Worm (Caenorhabditis elegans) whole organism, dauer: ENCODE results near the gene C49G7.12.

ENCODE experiments used
- unc-62 ChIP-seq: sonication (generic microtip); optimal IDR thresholded peaks from 2 replicates; lab custom pipeline; 2017; ENCODE audit warnings: missing biosample characterization, missing genetic modification reagents, missing genetic modification characterization

Gene C49G7.12

DNA sequence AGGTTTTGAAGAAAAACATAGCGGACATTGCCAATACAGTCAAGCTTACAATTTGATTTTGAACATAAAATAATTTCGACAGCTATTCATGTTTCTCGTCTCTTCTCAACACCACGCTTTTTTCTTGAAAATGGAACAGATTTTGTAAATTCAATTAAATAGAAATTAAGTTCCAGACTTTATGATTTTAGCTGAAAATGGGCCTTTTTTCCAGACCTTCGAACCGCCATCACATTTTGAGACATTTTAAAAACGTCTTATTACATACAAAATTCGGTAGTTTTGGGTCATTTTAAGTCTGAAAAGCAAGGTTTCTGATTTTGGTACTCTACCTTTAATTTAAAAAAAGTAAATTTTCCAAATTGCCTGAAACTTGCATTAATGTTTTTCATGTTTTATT is at the start of gene C49G7.12:
Gene C49G7.12, plus strand, starts transcription at position 301 of the 400 bp plus-strand sequence.
- TF ChIP-seq unc-62 (GFP tag; lab: Kevin White, UChicago), result no peak

- no peak for TF ChIP-seq unc-62 (GFP tag; lab: Kevin White, UChicago)
Observed at ce11 chrV:3989070-3989469, 49.1 kb upstream of the C49G7.12 start, which contains the start of gene nlp-27. nlp-27 (plus strand) TSS chrV:3989378.

DNA sequence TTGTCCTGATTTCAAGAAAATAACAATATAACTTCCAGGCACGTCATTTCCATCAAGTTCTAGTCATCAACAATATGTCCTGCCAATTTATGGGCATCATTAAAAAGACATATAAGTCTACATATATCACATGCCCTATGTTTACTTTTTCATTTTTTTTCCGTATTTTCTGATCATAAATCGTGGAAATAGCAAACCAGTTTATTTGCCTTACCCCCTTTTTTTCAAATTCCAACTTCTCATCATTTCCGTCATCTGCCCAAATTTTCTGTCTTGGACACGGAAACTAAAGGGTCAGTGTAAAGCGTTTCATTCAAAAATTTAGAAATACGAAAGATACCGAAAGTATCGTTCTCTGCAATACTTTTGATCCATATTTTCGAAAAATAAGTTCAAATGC is 45.9 kb upstream of the C49G7.12 start:
- TF ChIP-seq unc-62 (GFP tag; lab: Kevin White, UChicago), result no peak

ce11 chrV:3994048-3994447 is 44.2 kb upstream of the C49G7.12 start, which contains the start of gene K09D9.9:
K09D9.9 (minus strand) TSS chrV:3994148.
- TF ChIP-seq unc-62 (GFP tag; lab: Kevin White, UChicago), result no peak

DNA sequence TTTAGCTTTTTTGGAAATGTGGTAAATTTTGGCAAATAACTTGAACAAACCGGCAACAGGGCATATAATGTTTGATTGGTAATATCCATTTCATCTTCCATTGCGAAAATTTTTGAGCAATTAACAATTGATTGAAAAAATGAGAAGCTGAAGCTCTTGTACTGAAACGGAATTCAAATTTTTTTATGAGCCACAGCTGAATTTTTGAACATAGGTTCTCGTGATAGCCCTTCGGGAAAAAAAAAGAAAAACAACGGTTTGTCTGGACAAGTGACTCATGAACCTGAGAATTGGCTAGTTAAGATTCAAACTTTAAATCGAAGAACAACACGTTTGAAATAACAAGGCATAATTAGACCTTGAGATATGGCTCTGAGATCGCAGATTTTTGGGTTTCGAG is 42.4 kb upstream of the C49G7.12 start, which contains the start of gene srx-62:
Gene srx-62, minus strand, starts transcription at position 101 of the 400 bp plus-strand sequence.
- no peak for TF ChIP-seq unc-62 (GFP tag; lab: Kevin White, UChicago)

- no peak for TF ChIP-seq unc-62 (GFP tag; lab: Kevin White, UChicago)
Observed at ce11 chrV:4004577-4004976, 33.6 kb upstream of the C49G7.12 start.

DNA sequence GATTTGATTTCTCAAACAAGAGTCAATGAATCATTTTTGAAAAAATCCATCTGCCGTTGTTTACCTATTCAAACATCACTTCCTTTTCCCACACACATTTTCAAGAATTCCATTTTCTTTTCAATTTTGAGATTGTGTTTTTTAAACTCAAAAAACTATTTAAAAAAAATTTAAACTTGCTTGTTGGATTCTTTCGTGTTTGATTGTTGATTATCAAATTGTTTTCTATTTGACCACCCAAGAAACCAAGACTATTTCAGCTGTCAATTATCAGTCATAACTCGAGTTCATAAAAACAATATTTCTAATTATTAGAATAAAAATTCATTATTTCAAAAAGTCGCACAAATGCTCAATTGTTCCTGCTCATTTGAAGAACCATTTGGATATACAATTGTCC is 33.0 kb upstream of the C49G7.12 start, which contains the start of gene srh-8:
Gene srh-8, plus strand, starts transcription at position 301 of the 400 bp plus-strand sequence.
- TF ChIP-seq unc-62 (GFP tag; lab: Kevin White, UChicago), result no peak

- no peak for TF ChIP-seq unc-62 (GFP tag; lab: Kevin White, UChicago)
Observed at ce11 chrV:4007927-4008326, 30.3 kb upstream of the C49G7.12 start, which contains the start of gene srh-7. srh-7 (plus strand) TSS chrV:4008227.

DNA sequence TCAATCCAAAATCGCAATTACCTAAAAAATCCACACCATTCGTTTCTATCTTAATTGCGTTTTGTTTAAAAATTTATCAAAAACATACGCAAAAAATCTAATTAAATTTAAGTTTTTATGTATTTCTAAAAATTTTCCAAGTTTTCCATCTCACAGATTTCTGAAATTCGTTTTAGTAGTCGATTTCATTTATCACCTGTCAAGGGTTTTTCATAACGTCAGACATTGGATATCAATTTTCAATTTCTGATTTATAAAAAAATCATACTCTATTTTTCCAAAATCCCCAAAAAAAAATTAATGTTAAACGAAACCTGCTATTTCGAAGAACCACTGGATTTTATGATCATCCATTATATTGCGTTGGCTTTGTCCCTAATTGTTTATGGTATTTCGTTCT is 28.0 kb upstream of the C49G7.12 start, which contains the start of gene srh-4:
Gene srh-4, plus strand, starts transcription at position 301 of the 400 bp plus-strand sequence.
- TF ChIP-seq unc-62 (GFP tag; lab: Kevin White, UChicago), result no peak

DNA sequence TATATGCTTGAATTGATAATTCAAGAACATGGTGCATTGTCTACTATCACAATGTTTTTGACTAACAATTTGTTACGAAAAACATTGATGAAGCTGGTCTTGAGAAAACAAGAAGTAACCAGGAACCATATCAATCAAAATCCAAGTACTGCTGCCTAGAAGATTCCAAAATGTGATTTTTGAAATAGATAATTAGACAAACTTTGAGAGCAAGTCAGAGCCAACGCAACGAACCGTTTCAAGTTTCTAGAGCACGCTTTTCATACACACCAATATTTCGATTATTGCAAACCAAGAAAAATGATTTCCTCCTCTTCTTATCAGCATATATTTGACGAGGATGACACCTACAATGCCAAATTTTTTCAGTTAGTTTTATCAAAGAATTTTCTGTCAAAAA is 21.4 kb upstream of the C49G7.12 start, which contains the start of gene srw-89:
Gene srw-89, plus strand, starts transcription at position 301 of the 400 bp plus-strand sequence.
- TF ChIP-seq unc-62 (GFP tag; lab: Kevin White, UChicago), result no peak

- no peak for TF ChIP-seq unc-62 (GFP tag; lab: Kevin White, UChicago)
Observed at ce11 chrV:4018591-4018990, 19.6 kb upstream of the C49G7.12 start.

- TF ChIP-seq unc-62 (GFP tag; lab: Kevin White, UChicago), result no peak
Observed at ce11 chrV:4019188-4019587, 19.0 kb upstream of the C49G7.12 start, which contains the start of gene K09D9.3. K09D9.3 (plus strand) TSS chrV:4019488.

- no peak for TF ChIP-seq unc-62 (GFP tag; lab: Kevin White, UChicago)
Observed at ce11 chrV:4021776-4022175, 16.4 kb upstream of the C49G7.12 start, which contains the start of gene K09D9.14. K09D9.14 (minus strand) TSS chrV:4021876.

DNA sequence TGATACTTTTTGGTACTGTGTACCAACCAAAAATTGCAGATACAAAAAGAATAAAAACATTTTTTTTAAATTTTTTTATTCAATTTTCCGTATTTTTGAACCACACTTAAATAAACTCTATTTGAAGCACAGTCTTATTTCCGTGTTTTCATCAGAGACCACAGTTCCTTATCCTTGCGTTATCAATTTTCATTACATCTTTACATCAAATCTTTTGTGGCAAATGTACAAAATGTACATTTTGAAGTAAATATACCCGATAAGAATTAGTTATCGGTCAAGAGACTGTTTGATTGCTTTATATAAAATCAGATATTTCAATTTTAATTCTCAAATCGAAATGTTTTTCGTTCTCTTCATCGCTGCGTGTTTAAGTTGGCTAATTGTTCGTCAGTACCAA is 15.9 kb upstream of the C49G7.12 start, which contains the start of gene cyp-35A3:
Gene cyp-35A3, plus strand, starts transcription at position 301 of the 400 bp plus-strand sequence.
- TF ChIP-seq unc-62 (GFP tag; lab: Kevin White, UChicago), result no peak

DNA sequence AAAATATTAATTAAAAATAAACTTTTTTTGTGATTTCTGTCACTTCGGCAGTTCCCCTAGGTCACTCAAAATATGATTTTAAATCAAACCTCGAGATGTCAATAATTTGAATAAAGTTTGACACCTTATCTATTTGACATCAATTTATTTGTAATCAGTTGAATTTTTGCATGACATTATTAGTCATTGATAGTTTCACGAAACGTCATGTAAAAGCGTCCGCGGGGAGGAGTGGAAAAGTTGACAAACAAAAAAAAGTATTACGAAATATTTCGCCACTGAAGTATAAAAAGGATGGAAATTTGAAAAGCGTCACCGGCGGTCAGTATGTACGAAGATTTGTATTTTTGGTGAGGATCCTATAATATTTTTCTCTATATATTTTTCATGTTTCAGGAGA is 13.4 kb upstream of the C49G7.12 start, which contains the start of gene K09D9.1:
Gene K09D9.1, plus strand, starts transcription at position 271 of the 400 bp plus-strand sequence.
- no peak for TF ChIP-seq unc-62 (GFP tag; lab: Kevin White, UChicago)

DNA sequence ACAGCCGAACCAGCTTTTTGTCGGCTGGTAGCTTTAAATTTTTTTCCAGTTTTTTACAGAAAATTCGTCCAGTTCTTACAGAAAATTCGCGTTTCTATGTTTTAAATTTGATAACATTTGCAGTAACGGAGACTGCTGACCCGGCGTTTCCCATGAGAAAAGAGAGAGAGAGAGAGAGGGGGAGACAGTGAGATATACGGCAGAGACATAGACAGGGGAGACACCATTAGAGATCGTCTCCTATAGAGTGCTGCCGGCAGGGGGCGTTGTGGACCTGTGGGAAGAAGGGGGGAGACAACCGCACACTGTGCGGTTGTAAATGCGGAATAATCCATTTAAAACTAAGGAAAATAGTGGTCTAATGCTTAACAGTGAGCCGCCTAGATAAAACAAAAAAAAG is 8.6 kb upstream of the C49G7.12 start:
- no peak for TF ChIP-seq unc-62 (GFP tag; lab: Kevin White, UChicago)

DNA sequence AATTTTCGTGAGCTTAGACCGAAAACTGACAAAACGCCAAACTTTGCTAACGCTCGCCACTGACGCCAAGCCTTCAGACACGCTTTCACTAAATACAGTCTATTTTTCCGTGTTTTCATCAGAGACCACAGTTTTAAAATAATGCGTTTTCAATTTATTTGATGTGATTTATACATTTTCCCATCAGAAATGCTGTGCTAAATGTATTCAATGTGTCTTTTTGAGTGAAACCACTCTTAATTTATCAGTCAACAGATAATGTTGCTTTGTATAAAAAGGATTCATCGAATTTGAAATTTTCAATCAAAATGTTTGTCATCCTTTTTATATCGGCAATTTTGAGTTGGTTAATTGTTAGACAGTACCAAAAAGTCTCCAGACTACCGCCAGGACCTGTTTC is 6.9 kb upstream of the C49G7.12 start, which contains the start of gene cyp-35A4:
Gene cyp-35A4, plus strand, starts transcription at position 301 of the 400 bp plus-strand sequence.
- no peak for TF ChIP-seq unc-62 (GFP tag; lab: Kevin White, UChicago)
